Worm (Caenorhabditis elegans): ENCODE measurements around the gene trmt-10C.2.

trmt-10C.2 gene

ce11 chrIII:6374947-6375415 lies 28.9 kb downstream of the trmt-10C.2 start, which contains the start of the genes rps-13 and nfx-1 (continued):
- TF ChIP-seq snu-23 (GFP tag; optimal IDR thresholded peaks at IDR 0.05) = peak; percentile 87
- peak; percentile 89 for TF ChIP-seq nhr-85 (tag)
- no peak for TF ChIP-seq ces-1 (GFP tag; optimal IDR thresholded peaks at IDR 0.05)
- TF ChIP-seq sox-4 (tag; optimal IDR thresholded peaks at IDR 0.05) = no peak
- TF ChIP-seq elt-2 (tag; optimal IDR thresholded peaks at IDR 0.05) = no peak
- no peak for TF ChIP-seq egl-27 (tag; optimal IDR thresholded peaks at IDR 0.05)
- peak; percentile 84 for TF ChIP-seq nhr-19 (GFP tag; conservative IDR thresholded peaks at IDR 0.05)
- no peak for TF ChIP-seq nhr-237 (tag; optimal IDR thresholded peaks at IDR 0.05)
- TF ChIP-seq isw-1 (GFP tag; IDR thresholded peaks at IDR 0.05) = peak; percentile 83
- peak; percentile 87 for TF ChIP-seq nhr-71 (tag; optimal IDR thresholded peaks at IDR 0.05)
- peak; percentile 65 for TF ChIP-seq lir-3 (tag; optimal IDR thresholded peaks at IDR 0.05; ENCODE audit: poor library complexity)
- TF ChIP-seq egl-13 (tag; optimal IDR thresholded peaks at IDR 0.05) = peak; percentile 33
- TF ChIP-seq fkh-10 (GFP tag; optimal IDR thresholded peaks at IDR 0.05) = peak; percentile 10
- TF ChIP-seq ceh-82 (tag; optimal IDR thresholded peaks at IDR 0.05) = peak; percentile 66 to 90 (median 79)
- TF ChIP-seq pax-3 (tag; optimal IDR thresholded peaks at IDR 0.05) = peak; percentile 50
- TF ChIP-seq lin-13 (GFP tag; optimal IDR thresholded peaks at IDR 0.05) = peak; percentile 86
- TF ChIP-seq C34B4.2 (tag; optimal IDR thresholded peaks at IDR 0.05) = no peak
- peak; percentile 94 for TF ChIP-seq unc-130 (tag; optimal IDR thresholded peaks at IDR 0.05)
- TF ChIP-seq nhr-76 (tag; optimal IDR thresholded peaks at IDR 0.05) = no peak
- TF ChIP-seq mdl-1 (tag; optimal IDR thresholded peaks at IDR 0.05) = peak in 1 of 2 experiments; percentile 85
- TF ChIP-seq efl-1 (optimal IDR thresholded peaks at IDR 0.05) = peak; percentile 83 to 90
- peak; percentile 76 to 97 for TF ChIP-seq efl-1 (GFP tag; optimal IDR thresholded peaks at IDR 0.05 in 1 of 2)
- no peak; the same call in 1 of the 2 replicates for TF ChIP-seq ceh-88 (GFP tag; IDR thresholded peaks at IDR 0.05)
- TF ChIP-seq pqm-1 (tag; optimal IDR thresholded peaks at IDR 0.05) = peak; percentile 6
- TF ChIP-seq nhr-20 (tag; optimal IDR thresholded peaks at IDR 0.05) = peak; percentile 86
- TF ChIP-seq ceh-8 (GFP tag; optimal IDR thresholded peaks at IDR 0.05) = no peak
- peak; percentile 13 for TF ChIP-seq C04F5.9 (tag; optimal IDR thresholded peaks at IDR 0.05)

- peak in 1 of 2 experiments; percentile 44 for TF ChIP-seq efl-1 (optimal IDR thresholded peaks at IDR 0.05)
- TF ChIP-seq efl-1 (GFP tag; optimal IDR thresholded peaks at IDR 0.05 in 1 of 2) = peak; percentile 37 to 71
- no peak for TF ChIP-seq hlh-4 (tag; optimal IDR thresholded peaks at IDR 0.05)
- peak in 1 of 6 experiments; percentile 32 for TF ChIP-seq elt-3 (tag; optimal IDR thresholded peaks at IDR 0.05)
- TF ChIP-seq ceh-82 (tag; optimal IDR thresholded peaks at IDR 0.05) = peak in 1 of 3 experiments; percentile 38
- no peak for TF ChIP-seq nhr-12 (tag; optimal IDR thresholded peaks at IDR 0.05)
- TF ChIP-seq mep-1 (tag; optimal IDR thresholded peaks at IDR 0.05) = peak; percentile 51
- TF ChIP-seq F16B12.6 (tag; optimal IDR thresholded peaks at IDR 0.05) = peak; percentile 86
- peak; percentile 33 for TF ChIP-seq aly-2 (tag; optimal IDR thresholded peaks at IDR 0.05)
- no peak for TF ChIP-seq nhr-76 (tag; optimal IDR thresholded peaks at IDR 0.05)
- peak; percentile 24 for TF ChIP-seq nhr-20 (tag; optimal IDR thresholded peaks at IDR 0.05)
- no peak for TF ChIP-seq vab-15 (tag; optimal IDR thresholded peaks at IDR 0.05)
- TF ChIP-seq lsy-2 (tag; optimal IDR thresholded peaks at IDR 0.05) = peak; percentile 49 to 73
- peak in 1 of 2 experiments; percentile 53 for TF ChIP-seq lin-35 (GFP tag; optimal IDR thresholded peaks at IDR 0.05)
- peak; percentile 43; the same call in 1 of the 2 replicates for TF ChIP-seq mab-9 (GFP tag; IDR thresholded peaks at IDR 0.05)
- peak; percentile 30 for TF ChIP-seq nhr-71 (tag; optimal IDR thresholded peaks at IDR 0.05)
- peak in 2 of 3 experiments; percentile 24 to 47 for TF ChIP-seq dpl-1 (GFP tag; optimal IDR thresholded peaks at IDR 0.05)
- TF ChIP-seq nhr-47 (tag; optimal IDR thresholded peaks at IDR 0.05) = peak; percentile 37
- TF ChIP-seq snu-23 (GFP tag; optimal IDR thresholded peaks at IDR 0.05) = peak; percentile 17
Observed at ce11 chrIII:6379129-6379528, 33.0 kb downstream of the trmt-10C.2 start, which contains the start of gene C16A3.6. C16A3.6 (plus strand) TSS chrIII:6379212.
